Fruit fly (Drosophila melanogaster) whole organism, embryonic: ENCODE data around the gene nmdyn-D6.

ENCODE experiments used
- Bteb2 ChIP-seq: fragments of 200-800 bp; sonication (Bioruptor generic); optimal IDR thresholded peaks from 2 replicates; lab custom pipeline; 2016; ENCODE audit warnings: missing biosample characterization, missing genetic modification characterization
- CG10267 ChIP-seq: fragments of 200-800 bp; sonication (Bioruptor generic); optimal IDR thresholded peaks from 2 replicates; lab custom pipeline; 2018; ENCODE audit warnings: missing biosample characterization, mild to moderate bottlenecking, missing genetic modification characterization, moderate library complexity
- CG10654 ChIP-seq: fragments of 200-800 bp; sonication (Bioruptor generic); optimal IDR thresholded peaks from 2 replicates; lab custom pipeline; 2016; ENCODE audit warnings: missing biosample characterization, missing genetic modification characterization
- CG12659 ChIP-seq: fragments of 200-800 bp; sonication (Bioruptor generic); optimal IDR thresholded peaks from 3 replicates; lab custom pipeline; 2017; ENCODE audit warnings: mild to moderate bottlenecking, missing biosample characterization, missing genetic modification reagents, missing genetic modification characterization
- CG13123 ChIP-seq: fragments of 200-800 bp; sonication (Bioruptor generic); optimal IDR thresholded peaks from 2 replicates; lab custom pipeline; 2016; ENCODE audit warnings: missing biosample characterization, missing genetic modification characterization
- CG14050 ChIP-seq: fragments of 200-800 bp; sonication (Bioruptor generic); IDR thresholded peaks from 3 replicates; pipeline ENCODE4 v1.3.6; 2022; ENCODE audit warnings: missing biosample characterization, missing genetic modification characterization
- CG14710 ChIP-seq: fragments of 200-800 bp; sonication (Bioruptor generic); optimal IDR thresholded peaks from 3 replicates; lab custom pipeline; 2019; ENCODE audit warnings: missing biosample characterization, mild to moderate bottlenecking, missing genetic modification characterization, moderate library complexity
- CG17186 ChIP-seq: fragments of 200-800 bp; sonication (Bioruptor generic); optimal IDR thresholded peaks from 3 replicates; lab custom pipeline; 2017; ENCODE audit warnings: missing biosample characterization, missing genetic modification reagents, missing genetic modification characterization
- CG17328 ChIP-seq: fragments of 200-800 bp; sonication (Bioruptor generic); IDR thresholded peaks from 2 replicates; pipeline ENCODE4 v1.3.6; 2022; ENCODE audit warnings: missing biosample characterization, missing genetic modification characterization
- CG2199 ChIP-seq: fragments of 200-800 bp; sonication (Bioruptor generic); IDR thresholded peaks from 3 replicates; pipeline ENCODE4 v1.3.6; 2022; ENCODE audit warnings: missing biosample characterization, missing genetic modification characterization
- CG2889 ChIP-seq: fragments of 200-800 bp; sonication (Bioruptor generic); IDR thresholded peaks from 3 replicates; pipeline ENCODE4 v1.3.6; 2022; ENCODE audit warnings: missing biosample characterization, missing genetic modification characterization
- CG3281 ChIP-seq: fragments of 200-800 bp; sonication (Bioruptor generic); optimal IDR thresholded peaks from 3 replicates; lab custom pipeline; 2017; ENCODE audit warnings: missing biosample characterization, mild to moderate bottlenecking, missing genetic modification characterization
- CG4404 ChIP-seq: fragments of 200-800 bp; sonication (Bioruptor generic); IDR thresholded peaks from 2 replicates; pipeline ENCODE4 v1.3.6; 2022; ENCODE audit warnings: missing biosample characterization, missing genetic modification characterization
- CG5953 ChIP-seq: fragments of 200-800 bp; sonication (Bioruptor generic); IDR thresholded peaks from 2 replicates; pipeline ENCODE4 v1.3.6; 2022; ENCODE audit warnings: missing biosample characterization, missing genetic modification characterization
- CG6254 ChIP-seq: fragments of 200-800 bp; sonication (Bioruptor generic); optimal IDR thresholded peaks from 3 replicates; lab custom pipeline; 2017; ENCODE audit warnings: mild to moderate bottlenecking, missing biosample characterization, missing genetic modification reagents, missing genetic modification characterization
- CG6689 ChIP-seq: fragments of 200-800 bp; sonication (Bioruptor generic); IDR thresholded peaks from 2 replicates; pipeline ENCODE4 v1.3.6; 2022; ENCODE audit warnings: missing biosample characterization, missing genetic modification characterization
- CG6791 ChIP-seq: fragments of 200-800 bp; sonication (Bioruptor generic); IDR thresholded peaks from 3 replicates; pipeline ENCODE4 v1.3.6; 2022; ENCODE audit warnings: missing biosample characterization, missing genetic modification characterization; ENCODE audit not compliant: partially characterized antibody
- CG8359 ChIP-seq: fragments of 200-800 bp; sonication (Bioruptor generic); optimal IDR thresholded peaks from 2 replicates; lab custom pipeline; 2017; ENCODE audit warnings: missing biosample characterization, mild to moderate bottlenecking, missing genetic modification characterization, borderline replicate concordance
- CG8388 ChIP-seq: fragments of 200-800 bp; sonication (Bioruptor generic); optimal IDR thresholded peaks from 2 replicates; lab custom pipeline; 2019; ENCODE audit warnings: missing biosample characterization, mild to moderate bottlenecking, missing genetic modification characterization, moderate library complexity
- CG9437 ChIP-seq: fragments of 200-800 bp; sonication (Bioruptor generic); optimal IDR thresholded peaks from 2 replicates; lab custom pipeline; 2018; ENCODE audit warnings: missing biosample characterization, mild to moderate bottlenecking, missing genetic modification characterization
- D19A ChIP-seq: fragments of 200-800 bp; optimal IDR thresholded peaks from 3 replicates; lab custom pipeline; 2019; ENCODE audit warnings: missing biosample characterization, mild to moderate bottlenecking, missing genetic modification characterization, moderate library complexity
- Deaf1 ChIP-seq: fragments of 200-800 bp; optimal IDR thresholded peaks from 3 replicates; lab custom pipeline; 2019; ENCODE audit warnings: missing biosample characterization, mild to moderate bottlenecking, missing genetic modification characterization, moderate library complexity
- Dip3 ChIP-seq: fragments of 200-800 bp; sonication (Bioruptor generic); optimal IDR thresholded peaks from 3 replicates; lab custom pipeline; 2016; ENCODE audit warnings: missing biosample characterization, missing genetic modification characterization
- Nf-YA ChIP-seq: fragments of 200-800 bp; sonication (Bioruptor generic); IDR thresholded peaks from 2 replicates; pipeline ENCODE4 v1.3.6; 2022; ENCODE audit warnings: missing biosample characterization, missing genetic modification characterization
- NfI ChIP-seq: fragments of 200-800 bp; sonication (Bioruptor generic); optimal IDR thresholded peaks from 3 replicates; lab custom pipeline; 2018; ENCODE audit warnings: missing biosample characterization, mild to moderate bottlenecking, missing genetic modification characterization, moderate library complexity
- Oli ChIP-seq: fragments of 200-800 bp; sonication (Bioruptor generic); optimal IDR thresholded peaks from 2 replicates; lab custom pipeline; 2018; ENCODE audit warnings: missing biosample characterization, mild to moderate bottlenecking, missing genetic modification characterization, moderate library complexity
- PHDP ChIP-seq: fragments of 200-800 bp; sonication (Bioruptor generic); optimal IDR thresholded peaks from 3 replicates; lab custom pipeline; 2018; ENCODE audit warnings: missing biosample characterization, mild to moderate bottlenecking, missing genetic modification characterization, moderate library complexity
- Scr ChIP-seq: fragments of 200-800 bp; sonication (Bioruptor generic); IDR thresholded peaks from 2 replicates; pipeline ENCODE4 v1.3.6; 2022; ENCODE audit warnings: missing biosample characterization, missing genetic modification characterization; ENCODE audit not compliant: partially characterized antibody
- al ChIP-seq: fragments of 200-800 bp; sonication (Bioruptor generic); IDR thresholded peaks from 2 replicates; pipeline ENCODE4 v1.3.6; 2022; ENCODE audit warnings: missing biosample characterization, missing genetic modification characterization
- bigmax ChIP-seq: fragments of 200-800 bp; sonication (Bioruptor generic); optimal IDR thresholded peaks from 2 replicates; lab custom pipeline; 2018; ENCODE audit warnings: missing biosample characterization, mild to moderate bottlenecking, missing genetic modification characterization
- bowl ChIP-seq: fragments of 200-800 bp; sonication (Bioruptor generic); IDR thresholded peaks from 2 replicates; pipeline ENCODE4 v1.3.6; 2022; ENCODE audit warnings: missing biosample characterization, missing genetic modification characterization
- cas ChIP-seq: fragments of 200-800 bp; sonication (Bioruptor generic); IDR thresholded peaks from 2 replicates; pipeline ENCODE4 v1.3.6; 2022; ENCODE audit warnings: missing biosample characterization, missing genetic modification characterization
- dmrt99B ChIP-seq: fragments of 200-800 bp; sonication (Bioruptor generic); optimal IDR thresholded peaks from 2 replicates; lab custom pipeline; 2018; ENCODE audit warnings: missing biosample characterization, mild to moderate bottlenecking, missing genetic modification characterization, moderate library complexity
- eyg ChIP-seq: fragments of 200-800 bp; sonication (Bioruptor generic); optimal IDR thresholded peaks from 3 replicates; lab custom pipeline; 2016; ENCODE audit warnings: missing biosample characterization, missing genetic modification characterization
- fd3F ChIP-seq: fragments of 200-800 bp; sonication (Bioruptor generic); optimal IDR thresholded peaks from 2 replicates; lab custom pipeline; 2018; ENCODE audit warnings: missing biosample characterization, mild to moderate bottlenecking, missing genetic modification characterization, moderate library complexity
- fu2 ChIP-seq: fragments of 200-800 bp; sonication (Bioruptor generic); optimal IDR thresholded peaks from 2 replicates; lab custom pipeline; 2016; ENCODE audit warnings: missing biosample characterization, missing genetic modification characterization
- gce ChIP-seq: fragments of 200-800 bp; sonication (Bioruptor generic); IDR thresholded peaks from 3 replicates; pipeline ENCODE4 v1.3.6; 2022; ENCODE audit warnings: missing biosample characterization, missing genetic modification characterization
- inv ChIP-seq: fragments of 200-800 bp; sonication (Bioruptor generic); IDR thresholded peaks from 2 replicates; pipeline ENCODE4 v1.3.6; 2022; ENCODE audit warnings: missing biosample characterization, missing genetic modification characterization; ENCODE audit not compliant: partially characterized antibody
- lola ChIP-seq, 3 experiments: fragments of >200 bp in 2 of 3; fragments of 200-800 bp in 1 of 3; sonication (Bioruptor generic) in 1 of 3; optimal IDR thresholded peaks; 2 replicates each; lab custom pipeline; 2017 to 2019; ENCODE audit warnings: missing biosample characterization in 3 of 3, missing genetic modification characterization in 3 of 3, mild to moderate bottlenecking in 1 of 3, moderate library complexity in 1 of 3
- phol ChIP-seq: fragments of 200-800 bp; sonication (Bioruptor generic); optimal IDR thresholded peaks from 3 replicates; lab custom pipeline; 2018; ENCODE audit warnings: missing biosample characterization, mild to moderate bottlenecking, missing genetic modification characterization, moderate library complexity
- run ChIP-seq: fragments of 200-800 bp; sonication (Bioruptor generic); optimal IDR thresholded peaks from 3 replicates; lab custom pipeline; 2018; ENCODE audit warnings: missing biosample characterization, mild to moderate bottlenecking, missing genetic modification characterization
- salm ChIP-seq: fragments of 200-800 bp; sonication (Bioruptor generic); optimal IDR thresholded peaks from 2 replicates; lab custom pipeline; 2018; ENCODE audit warnings: missing biosample characterization, mild to moderate bottlenecking, missing genetic modification characterization
- shn ChIP-seq: fragments of 200-800 bp; sonication (Bioruptor generic); optimal IDR thresholded peaks from 3 replicates; lab custom pipeline; 2016; ENCODE audit warnings: missing biosample characterization, missing genetic modification characterization
- sima ChIP-seq: fragments of 200-800 bp; sonication (Bioruptor generic); optimal IDR thresholded peaks from 2 replicates; lab custom pipeline; 2016; ENCODE audit warnings: missing biosample characterization, missing genetic modification characterization
- sna ChIP-seq: fragments of 200-800 bp; sonication (Bioruptor generic); IDR thresholded peaks from 2 replicates; pipeline ENCODE4 v1.3.6; 2022; ENCODE audit warnings: missing biosample characterization, missing genetic modification characterization; ENCODE audit not compliant: partially characterized antibody
- twi ChIP-seq: fragments of 200-800 bp; optimal IDR thresholded peaks from 2 replicates; lab custom pipeline; 2019; ENCODE audit warnings: missing biosample characterization, mild to moderate bottlenecking, missing genetic modification characterization, moderate library complexity
- usp ChIP-seq: fragments of >200 bp; optimal IDR thresholded peaks from 2 replicates; lab custom pipeline; 2017; ENCODE audit warnings: missing biosample characterization, missing genetic modification characterization
- vfl ChIP-seq: fragments of 200-800 bp; sonication (Bioruptor generic); optimal IDR thresholded peaks from 2 replicates; lab custom pipeline; 2016; ENCODE audit warnings: missing biosample characterization, missing genetic modification characterization
- vvl ChIP-seq: fragments of 200-800 bp; sonication (Bioruptor generic); IDR thresholded peaks from 2 replicates; pipeline ENCODE4 v1.3.6; 2022; ENCODE audit warnings: missing biosample characterization, missing genetic modification characterization
- wek ChIP-seq: fragments of 200-800 bp; sonication (Bioruptor generic); optimal IDR thresholded peaks from 3 replicates; lab custom pipeline; 2018; ENCODE audit warnings: missing biosample characterization, mild to moderate bottlenecking, missing genetic modification characterization, moderate library complexity

nmdyn-D6 gene

dm6 chrX:14612302-14612701, 28.8 kb downstream of the nmdyn-D6 start (continued):
- TF ChIP-seq CG8388 (GFP tag; lab: Kevin White, UChicago) (peak; percentile 83), wek (GFP tag; lab: Kevin White, UChicago) (peak; percentile 37), Deaf1 (peak; percentile 46), dmrt99B (tag; lab: Kevin White, UChicago) (peak; percentile 92), CG10654 (peak; percentile 56), fd3F (peak; percentile 20), CG17328 (peak; percentile 88), Oli (peak; percentile 85), bigmax (no peak), Bteb2 (GFP tag; lab: Kevin White, UChicago) (no peak), CG2889 (peak; percentile 59; the same call in 1 of the 3 replicates), run (tag; lab: Kevin White, UChicago) (no peak), salm (peak; percentile 69), bowl (GFP tag; lab: Robert Waterston, UW) (peak; percentile 58; the same call in 1 of the 2 replicates), vfl (no peak), CG12659 (GFP tag; lab: Kevin White, UChicago) (peak; percentile 62), vvl (peak; percentile 94), CG13123 (GFP tag; lab: Kevin White, UChicago) (no peak), CG17186 (GFP tag; lab: Kevin White, UChicago) (peak; percentile 32), Nf-YA (GFP tag; lab: Robert Waterston, UW) (peak; percentile 74), NfI (GFP tag; lab: Kevin White, UChicago) (peak; percentile 51), CG9437 (peak; percentile 59), CG3281 (GFP tag; lab: Kevin White, UChicago) (peak; percentile 49), CG8359 (peak; percentile 70), D19A (tag; lab: Kevin White, UChicago) (peak; percentile 81), cas (GFP tag; lab: Robert Waterston, UW) (no peak), Scr (GFP tag; lab: Robert Waterston, UW) (no peak), lola (GFP tag; optimal IDR thresholded peaks at IDR 0.05; lab: Kevin White, UChicago) (peak in 1 of 3 experiments; percentile 79), phol (tag; lab: Kevin White, UChicago) (peak; percentile 85), fu2 (no peak), PHDP (tag; lab: Kevin White, UChicago) (peak; percentile 81), CG14710 (tag; lab: Kevin White, UChicago) (peak; percentile 81), usp (no peak), CG6791 (no peak), CG6689 (GFP tag; lab: Robert Waterston, UW) (peak; percentile 89), CG2199 (peak; percentile 68; the same call in 1 of the 3 replicates), CG5953 (GFP tag; lab: Robert Waterston, UW) (peak; percentile 80), CG10267 (tag; lab: Kevin White, UChicago) (peak; percentile 78), al (GFP tag; lab: Robert Waterston, UW) (no peak), twi (tag; lab: Kevin White, UChicago) (peak; percentile 67), sna (no peak), gce (peak; percentile 81; the same call in 2 of the 3 replicates), inv (GFP tag; lab: Robert Waterston, UW) (no peak), CG6254 (GFP tag; lab: Kevin White, UChicago) (peak; percentile 87), Dip3 (GFP tag; lab: Kevin White, UChicago) (no peak), shn (no peak), eyg (GFP tag; lab: Kevin White, UChicago) (no peak), CG14050 (GFP tag; lab: Robert Waterston, UW) (peak; percentile 60; the same call in 2 of the 3 replicates), sima (GFP tag; lab: Kevin White, UChicago) (no peak), CG4404 (peak; percentile 69)
